Worm (Caenorhabditis elegans) whole organism, L1 larva: ENCODE data around the gene W02D7.11.

ENCODE experiments used
- C34B4.2 ChIP-seq: sonication (generic microtip); optimal IDR thresholded peaks from 2 replicates; lab custom pipeline; 2017; ENCODE audit warnings: mild to moderate bottlenecking, missing genetic modification characterization, missing compliant biosample characterization
- Y116A8C.19 ChIP-seq: sonication (generic microtip); optimal IDR thresholded peaks from 2 replicates; lab custom pipeline; 2016; ENCODE audit warnings: missing compliant biosample characterization, missing genetic modification characterization, borderline replicate concordance
- aha-1 ChIP-seq: fragments of 150-350 bp; optimal IDR thresholded peaks from 2 replicates; lab custom pipeline; 2014; ENCODE audit warnings: missing biosample characterization, missing genetic modification characterization
- aly-2 ChIP-seq: fragments of 150-350 bp; optimal IDR thresholded peaks from 2 replicates; lab custom pipeline; 2014; ENCODE audit warnings: missing biosample characterization, missing genetic modification characterization
- ama-1 ChIP-seq: fragments of 150-350 bp; optimal IDR thresholded peaks from 2 replicates; lab custom pipeline; 2014
- ceh-8 ChIP-seq: fragments of 200-800 bp; sonication (Bioruptor generic); optimal IDR thresholded peaks from 2 replicates; lab custom pipeline; 2018; ENCODE audit warnings: mild to moderate bottlenecking, missing genetic modification characterization, moderate library complexity, missing compliant biosample characterization
- ces-1 ChIP-seq: fragments of 150-350 bp; optimal IDR thresholded peaks from 2 replicates; lab custom pipeline; 2014; ENCODE audit warnings: missing biosample characterization, missing genetic modification reagents, missing genetic modification characterization
- efl-1 ChIP-seq, 4 experiments: fragments of 150-350 bp; optimal IDR thresholded peaks in 3 of 4; peaks in 1 of 4; 1 replicate in 1 of 4; 2 replicates in 3 of 4; lab custom pipeline; 2014; ENCODE audit warnings: missing biosample characterization in 2 of 4, missing genetic modification characterization in 2 of 4, missing genetic modification reagents in 2 of 4
- egl-27 ChIP-seq, 2 experiments: fragments of 150-350 bp in 1 of 2; sonication (generic microtip); optimal IDR thresholded peaks; 3 replicates each; lab custom pipeline; 2017 to 2018; ENCODE audit warnings: missing biosample characterization in 2 of 2, missing genetic modification characterization in 2 of 2, missing genetic modification reagents in 2 of 2
- elt-2 ChIP-seq: sonication (generic microtip); optimal IDR thresholded peaks from 2 replicates; lab custom pipeline; 2016; ENCODE audit warnings: missing genetic modification characterization, mild to moderate bottlenecking, inconsistent platforms, missing compliant biosample characterization, missing genetic modification reagents
- fkh-10 ChIP-seq: sonication (generic microtip); optimal IDR thresholded peaks from 2 replicates; lab custom pipeline; 2017; ENCODE audit warnings: missing biosample characterization, missing genetic modification reagents, missing genetic modification characterization
- fos-1 ChIP-seq: fragments of 150-350 bp; optimal IDR thresholded peaks from 2 replicates; lab custom pipeline; 2014; ENCODE audit warnings: missing biosample characterization, missing genetic modification characterization
- hlh-17 ChIP-seq: fragments of 200-800 bp; sonication (Bioruptor generic); optimal IDR thresholded peaks from 2 replicates; lab custom pipeline; 2018; ENCODE audit warnings: missing genetic modification characterization, mild to moderate bottlenecking, missing compliant biosample characterization, moderate library complexity, borderline replicate concordance
- hlh-4 ChIP-seq: sonication (generic microtip); optimal IDR thresholded peaks from 2 replicates; lab custom pipeline; 2016; ENCODE audit warnings: mild to moderate bottlenecking, missing genetic modification characterization, missing compliant biosample characterization
- hpl-2 ChIP-seq: fragments of 150-350 bp; optimal IDR thresholded peaks from 2 replicates; lab custom pipeline; 2014; ENCODE audit warnings: missing biosample characterization, missing genetic modification reagents, missing genetic modification characterization
- jun-1 ChIP-seq: fragments of 150-350 bp; optimal IDR thresholded peaks from 2 replicates; lab custom pipeline; 2014; ENCODE audit warnings: missing biosample characterization, missing genetic modification reagents, missing genetic modification characterization
- lin-13 ChIP-seq: fragments of 150-350 bp; optimal IDR thresholded peaks from 2 replicates; lab custom pipeline; 2014; ENCODE audit warnings: missing biosample characterization, missing genetic modification reagents, missing genetic modification characterization
- lin-14 ChIP-seq: fragments of 200-800 bp; sonication (Bioruptor generic); optimal IDR thresholded peaks from 2 replicates; lab custom pipeline; 2018; ENCODE audit warnings: mild to moderate bottlenecking, missing genetic modification characterization, moderate library complexity, missing compliant biosample characterization
- lin-35 ChIP-seq, 2 experiments: fragments of 150-350 bp; optimal IDR thresholded peaks; 2 replicates each; lab custom pipeline; 2014; ENCODE audit warnings: missing biosample characterization in 2 of 2, missing genetic modification characterization in 2 of 2, missing genetic modification reagents in 2 of 2
- lir-3 ChIP-seq: sonication (generic microtip); optimal IDR thresholded peaks from 2 replicates; lab custom pipeline; 2016; ENCODE audit warnings: mild to moderate bottlenecking, missing genetic modification characterization, moderate library complexity, missing compliant biosample characterization; ENCODE audit not compliant: poor library complexity
- mef-2 ChIP-seq: fragments of 150-350 bp; optimal IDR thresholded peaks from 2 replicates; lab custom pipeline; 2014; ENCODE audit warnings: missing biosample characterization, missing genetic modification characterization
- nhr-12 ChIP-seq: sonication (generic microtip); optimal IDR thresholded peaks from 2 replicates; lab custom pipeline; 2017; ENCODE audit warnings: missing biosample characterization, missing genetic modification characterization
- nhr-19 ChIP-seq: fragments of 200-800 bp; sonication (Bioruptor generic); conservative IDR thresholded peaks from 2 replicates; pipeline ENCODE4 v1.3.6; 2022; ENCODE audit warnings: missing genetic modification characterization, missing compliant biosample characterization
- nhr-237 ChIP-seq: fragments of 150-350 bp; optimal IDR thresholded peaks from 2 replicates; lab custom pipeline; 2014; ENCODE audit warnings: missing biosample characterization, missing genetic modification characterization
- nhr-71 ChIP-seq: sonication (generic microtip); optimal IDR thresholded peaks from 2 replicates; lab custom pipeline; 2016; ENCODE audit warnings: mild to moderate bottlenecking, missing genetic modification characterization, moderate library complexity, missing compliant biosample characterization
- nhr-76 ChIP-seq: sonication (generic microtip); optimal IDR thresholded peaks from 2 replicates; lab custom pipeline; 2017; ENCODE audit warnings: missing biosample characterization, missing genetic modification characterization
- nhr-85 ChIP-seq: sonication (generic microtip); peaks from one replicate; lab custom pipeline; 2016; ENCODE audit warnings: missing genetic modification characterization, inconsistent platforms, missing compliant biosample characterization
- nhr-90 ChIP-seq: sonication (generic microtip); optimal IDR thresholded peaks from 2 replicates; lab custom pipeline; 2016; ENCODE audit warnings: mild to moderate bottlenecking, missing genetic modification characterization, missing compliant biosample characterization; ENCODE audit not compliant: poor library complexity
- pag-3 ChIP-seq: sonication (generic microtip); optimal IDR thresholded peaks from 2 replicates; lab custom pipeline; 2017; ENCODE audit warnings: missing genetic modification characterization, mild to moderate bottlenecking, missing compliant biosample characterization, antibody characterized with exemption, borderline replicate concordance; ENCODE audit not compliant: insufficient read depth
- pqm-1 ChIP-seq: sonication (generic microtip); optimal IDR thresholded peaks from 3 replicates; lab custom pipeline; 2017; ENCODE audit warnings: missing biosample characterization, missing genetic modification characterization
- skn-1 ChIP-seq: fragments of 150-350 bp; optimal IDR thresholded peaks from 2 replicates; lab custom pipeline; 2014; ENCODE audit warnings: missing biosample characterization, missing genetic modification characterization
- sox-4 ChIP-seq: sonication (generic microtip); optimal IDR thresholded peaks from 2 replicates; lab custom pipeline; 2016; ENCODE audit warnings: missing genetic modification characterization, missing compliant biosample characterization
- sup-37 ChIP-seq: fragments of 200-800 bp; sonication (Bioruptor generic); optimal IDR thresholded peaks from 2 replicates; lab custom pipeline; 2018; ENCODE audit warnings: mild to moderate bottlenecking, missing genetic modification characterization, missing compliant biosample characterization
- swsn-7 ChIP-seq: sonication (generic microtip); optimal IDR thresholded peaks from 2 replicates; lab custom pipeline; 2016; ENCODE audit warnings: missing genetic modification characterization, missing compliant biosample characterization
- tlp-1 ChIP-seq: fragments of 150-350 bp; optimal IDR thresholded peaks from 2 replicates; lab custom pipeline; 2014; ENCODE audit warnings: missing biosample characterization, missing genetic modification characterization
- unc-30 ChIP-seq: sonication (generic microtip); optimal IDR thresholded peaks from 2 replicates; lab custom pipeline; 2017; ENCODE audit warnings: missing biosample characterization, missing genetic modification characterization
- unc-62 ChIP-seq: fragments of 150-350 bp; optimal IDR thresholded peaks from 2 replicates; lab custom pipeline; 2014; ENCODE audit warnings: missing biosample characterization, missing genetic modification reagents, missing genetic modification characterization
- unc-86 ChIP-seq: sonication (generic microtip); optimal IDR thresholded peaks from 2 replicates; lab custom pipeline; 2016; ENCODE audit warnings: missing genetic modification characterization, missing compliant biosample characterization
- unc-98 ChIP-seq: fragments of 200-800 bp; sonication (Bioruptor generic); IDR thresholded peaks from 2 replicates; pipeline ENCODE4 v1.3.6; 2022; ENCODE audit warnings: missing genetic modification characterization, missing compliant biosample characterization
- ztf-4 ChIP-seq: fragments of 150-350 bp; optimal IDR thresholded peaks from 2 replicates; lab custom pipeline; 2014; ENCODE audit warnings: missing biosample characterization, missing genetic modification characterization

The W02D7.11 gene

ce11 chrV:8269878-8270277 lies 34.4 kb downstream of the W02D7.11 start (continued):
- TF ChIP-seq hpl-2: no peak
- no peak for TF ChIP-seq lir-3
- TF ChIP-seq fkh-10 (GFP tag; lab: Kevin White, UChicago): no peak
- TF ChIP-seq sox-4: no peak
- peak; percentile 13 for TF ChIP-seq nhr-71 (tag; lab: Kevin White, UChicago)
- TF ChIP-seq mef-2 (tag; lab: Kevin White, UChicago): no peak
- no peak for TF ChIP-seq ama-1 (lab: Kevin White, UChicago)
- no peak for TF ChIP-seq C34B4.2 (tag; lab: Kevin White, UChicago)
- peak in 1 of 2 experiments; percentile 6 for TF ChIP-seq lin-35 (GFP tag; optimal IDR thresholded peaks at IDR 0.05; lab: Kevin White, UChicago)
- no peak for TF ChIP-seq skn-1
- TF ChIP-seq ces-1 (GFP tag; lab: Kevin White, UChicago): no peak

ce11 chrV:8268902-8269301 lies 35.4 kb downstream of the W02D7.11 start, which contains the start of the genes asp-6 and asp-12:
Gene asp-6, minus strand, starts transcription at chrV:8268937.
Gene asp-12, plus strand, starts transcription at chrV:8269210.
- TF ChIP-seq lin-35 (GFP tag; optimal IDR thresholded peaks at IDR 0.05; lab: Kevin White, UChicago): peak in 1 of 2 experiments; percentile 8
- TF ChIP-seq efl-1 (optimal IDR thresholded peaks at IDR 0.05; lab: Kevin White, UChicago): no peak
- peak in 1 of 2 experiments; percentile 74 for TF ChIP-seq efl-1 (GFP tag; optimal IDR thresholded peaks at IDR 0.05 in 1 of 2; lab: Kevin White, UChicago)
- TF ChIP-seq elt-2: peak; percentile 86
- no peak for TF ChIP-seq ceh-8 (GFP tag; lab: Kevin White, UChicago)

ce11 chrV:8267275-8267674 lies 37.0 kb downstream of the W02D7.11 start:
- no peak for TF ChIP-seq nhr-85 (tag; lab: Kevin White, UChicago)
- TF ChIP-seq sup-37: no peak
- TF ChIP-seq hlh-4 (tag; lab: Kevin White, UChicago): no peak
- peak; percentile 95 for TF ChIP-seq elt-2
- TF ChIP-seq unc-62: no peak
- peak in 1 of 2 experiments; percentile 31 for TF ChIP-seq lin-35 (GFP tag; optimal IDR thresholded peaks at IDR 0.05; lab: Kevin White, UChicago)
- TF ChIP-seq nhr-19 (GFP tag; lab: Robert Waterston, UW): no peak
- no peak for TF ChIP-seq fos-1 (tag; lab: Kevin White, UChicago)
- no peak for TF ChIP-seq pqm-1 (tag; lab: Kevin White, UChicago)
- no peak for TF ChIP-seq ztf-4 (tag; lab: Kevin White, UChicago)
- TF ChIP-seq swsn-7 (tag; lab: Kevin White, UChicago): no peak
- TF ChIP-seq egl-27 (tag; optimal IDR thresholded peaks at IDR 0.05; lab: Kevin White, UChicago): no peak
- TF ChIP-seq unc-86 (tag; lab: Kevin White, UChicago): no peak
- peak; percentile 64 for TF ChIP-seq aly-2 (tag; lab: Kevin White, UChicago)
- no peak for TF ChIP-seq nhr-76
- no peak for TF ChIP-seq pag-3
- TF ChIP-seq unc-30 (tag; lab: Kevin White, UChicago): no peak
- no peak for TF ChIP-seq ama-1 (lab: Kevin White, UChicago)
- TF ChIP-seq hlh-17 (GFP tag; lab: Kevin White, UChicago): no peak
- TF ChIP-seq unc-98 (GFP tag; lab: Robert Waterston, UW): no peak
- TF ChIP-seq skn-1: no peak
- TF ChIP-seq tlp-1: peak; percentile 87
- TF ChIP-seq aha-1: no peak
- peak; percentile 13 for TF ChIP-seq jun-1 (tag; lab: Kevin White, UChicago)
- TF ChIP-seq mef-2 (tag; lab: Kevin White, UChicago): no peak
- TF ChIP-seq lin-13 (GFP tag; lab: Kevin White, UChicago): no peak
- TF ChIP-seq nhr-90 (tag; lab: Kevin White, UChicago): no peak
- no peak for TF ChIP-seq lir-3
- TF ChIP-seq Y116A8C.19 (tag; lab: Kevin White, UChicago): no peak
- TF ChIP-seq nhr-237 (tag; lab: Kevin White, UChicago): no peak
- TF ChIP-seq lin-14 (GFP tag; lab: Kevin White, UChicago): no peak
- TF ChIP-seq nhr-12 (tag; lab: Kevin White, UChicago): no peak
